Fruit fly (Drosophila melanogaster): ENCODE measurements around the gene CG4364.

Gene CG4364

dm6 chr2L:9691230-9691629 is 19.8 kb downstream of the CG4364 start:
- TF ChIP-seq sv (GFP tag; optimal IDR thresholded peaks at IDR 0.05) (no peak), Rel (GFP tag; optimal IDR thresholded peaks at IDR 0.05) (no peak), Rel (tag; optimal IDR thresholded peaks at IDR 0.05) (no peak), CG9705 (GFP tag; optimal IDR thresholded peaks at IDR 0.05) (no peak), Dif (GFP tag; optimal IDR thresholded peaks at IDR 0.05; ENCODE audit: partially characterized antibody) (no peak), usp (GFP tag; optimal IDR thresholded peaks at IDR 0.05) (no peak), Sp1 (GFP tag; optimal IDR thresholded peaks at IDR 0.05) (no peak), rgr (GFP tag; optimal IDR thresholded peaks at IDR 0.05) (no peak), Vsx2 (GFP tag; optimal IDR thresholded peaks at IDR 0.05; ENCODE audit: partially characterized antibody) (no peak), Hr78 (GFP tag; optimal IDR thresholded peaks at IDR 0.05) (no peak), ey (GFP tag; optimal IDR thresholded peaks at IDR 0.05) (no peak)

dm6 chr2L:9690550-9691197 is 20.4 kb downstream of the CG4364 start:
- TF ChIP-seq dsf (GFP tag; optimal IDR thresholded peaks at IDR 0.05; ENCODE audit: borderline replicate concordance) = no peak
- TF ChIP-seq Abd-B (GFP tag; optimal IDR thresholded peaks at IDR 0.05) = no peak
- TF ChIP-seq Myc (optimal IDR thresholded peaks at IDR 0.05) = no peak
- no peak for TF ChIP-seq pan (optimal IDR thresholded peaks at IDR 0.05)
- no peak for TF ChIP-seq Rel (GFP tag; optimal IDR thresholded peaks at IDR 0.05)
- TF ChIP-seq Rel (tag; optimal IDR thresholded peaks at IDR 0.05) = no peak
- TF ChIP-seq dl (GFP tag; optimal IDR thresholded peaks at IDR 0.05; ENCODE audit: insufficient read depth in 1 of 2, partially characterized antibody in 2 of 2) = no peak
- no peak for TF ChIP-seq jim (GFP tag; optimal IDR thresholded peaks at IDR 0.05)
- no peak for TF ChIP-seq lola (GFP tag; optimal IDR thresholded peaks at IDR 0.05)
- TF ChIP-seq dmrt93B (GFP tag; optimal IDR thresholded peaks at IDR 0.05) = no peak
- no peak for TF ChIP-seq sage (GFP tag; optimal IDR thresholded peaks at IDR 0.05)
- TF ChIP-seq Mio (GFP tag; optimal IDR thresholded peaks at IDR 0.05) = no peak
- no peak for TF ChIP-seq Hnf4 (GFP tag; optimal IDR thresholded peaks at IDR 0.05)
- TF ChIP-seq Jra (GFP tag; optimal IDR thresholded peaks at IDR 0.05) = no peak
- no peak for TF ChIP-seq h (GFP tag; optimal IDR thresholded peaks at IDR 0.05)
- TF ChIP-seq N (GFP tag; optimal IDR thresholded peaks at IDR 0.05) = no peak
- no peak for TF ChIP-seq rgr (GFP tag; optimal IDR thresholded peaks at IDR 0.05)
- TF ChIP-seq Dfd (GFP tag; optimal IDR thresholded peaks at IDR 0.05) = no peak
- TF ChIP-seq woc (GFP tag; optimal IDR thresholded peaks at IDR 0.05) = no peak
- TF ChIP-seq br (GFP tag; optimal IDR thresholded peaks at IDR 0.05) = no peak
- TF ChIP-seq GATAd (GFP tag; optimal IDR thresholded peaks at IDR 0.05) = no peak

- TF ChIP-seq dmrt93B (GFP tag; optimal IDR thresholded peaks at IDR 0.05) (no peak), pan (optimal IDR thresholded peaks at IDR 0.05) (no peak), OdsH (GFP tag; optimal IDR thresholded peaks at IDR 0.05) (no peak), lola (GFP tag; optimal IDR thresholded peaks at IDR 0.05) (no peak), N (GFP tag; optimal IDR thresholded peaks at IDR 0.05) (no peak), woc (GFP tag; optimal IDR thresholded peaks at IDR 0.05) (no peak), br (GFP tag; optimal IDR thresholded peaks at IDR 0.05) (peak; percentile 12), foxo (GFP tag; optimal IDR thresholded peaks at IDR 0.05) (no peak), sage (GFP tag; optimal IDR thresholded peaks at IDR 0.05) (no peak), fru (GFP tag; optimal IDR thresholded peaks at IDR 0.05) (no peak), dl (GFP tag; optimal IDR thresholded peaks at IDR 0.05; ENCODE audit: insufficient read depth in 1 of 2, partially characterized antibody in 2 of 2) (no peak), ey (GFP tag; optimal IDR thresholded peaks at IDR 0.05) (no peak), brk (GFP tag; optimal IDR thresholded peaks at IDR 0.05) (peak; percentile 4), Rel (GFP tag; optimal IDR thresholded peaks at IDR 0.05) (no peak), Rel (tag; optimal IDR thresholded peaks at IDR 0.05) (no peak), h (GFP tag; optimal IDR thresholded peaks at IDR 0.05) (no peak), Dif (GFP tag; optimal IDR thresholded peaks at IDR 0.05; ENCODE audit: partially characterized antibody) (no peak), CrebA (GFP tag; optimal IDR thresholded peaks at IDR 0.05; ENCODE audit: borderline replicate concordance) (peak; percentile 9), Hnf4 (GFP tag; optimal IDR thresholded peaks at IDR 0.05) (no peak), dsf (GFP tag; optimal IDR thresholded peaks at IDR 0.05; ENCODE audit: borderline replicate concordance) (no peak), GATAd (GFP tag; optimal IDR thresholded peaks at IDR 0.05) (no peak), jim (GFP tag; optimal IDR thresholded peaks at IDR 0.05) (no peak), Hr78 (GFP tag; optimal IDR thresholded peaks at IDR 0.05) (no peak)
Observed at dm6 chr2L:9685993-9686392, 25.1 kb downstream of the CG4364 start.

dm6 chr2L:9685184-9685583 is 25.9 kb downstream of the CG4364 start:
- no peak for TF ChIP-seq Sp1 (GFP tag; optimal IDR thresholded peaks at IDR 0.05)
